Fruit fly (Drosophila melanogaster): ENCODE results near the gene Chsy.

Gene Chsy

DNA sequence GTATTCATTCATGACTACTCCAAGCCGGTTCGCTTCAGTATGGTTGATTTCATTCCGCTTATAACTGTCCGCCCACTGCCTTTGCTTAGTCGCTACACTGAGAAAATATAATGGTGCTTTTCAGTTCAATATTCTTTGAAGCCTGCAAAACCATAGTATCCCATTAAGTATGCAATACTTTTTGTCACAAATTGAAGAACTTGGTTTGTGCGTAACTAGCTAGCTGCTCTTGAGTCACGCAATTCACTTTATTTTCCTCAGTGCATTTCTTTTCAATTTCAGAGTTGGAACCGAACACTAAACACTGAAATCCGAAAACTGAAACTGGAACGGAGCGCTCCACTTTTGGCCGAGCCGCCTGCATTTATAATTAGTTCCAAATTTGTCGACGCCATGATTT is 6.4 kb upstream of the Chsy start (continued):
- TF ChIP-seq hbn (GFP tag; IDR thresholded peaks at IDR 0.05; ENCODE audit: partially characterized antibody) (no peak), CG12071 (GFP tag; optimal IDR thresholded peaks at IDR 0.05) (peak; percentile 55), CG15514 (GFP tag; optimal IDR thresholded peaks at IDR 0.05) (peak; percentile 30), hkb (optimal IDR thresholded peaks at IDR 0.05) (no peak), hkb (GFP tag; IDR thresholded peaks at IDR 0.05) (peak; percentile 63; the same call in 1 of the 2 replicates), Hmx (GFP tag; optimal IDR thresholded peaks at IDR 0.05) (no peak), ham (GFP tag; IDR thresholded peaks at IDR 0.05) (0 out of 2 replicates have a peak, but pooled peaks have one; percentile 12), CG8089 (GFP tag; optimal IDR thresholded peaks at IDR 0.05) (peak; percentile 39), GATAe (GFP tag; conservative IDR thresholded peaks at IDR 0.05) (no peak), CG8290 (GFP tag; optimal IDR thresholded peaks at IDR 0.05) (no peak), CG8290 (tag; optimal IDR thresholded peaks at IDR 0.05) (peak in 1 of 2 experiments; percentile 78), nerfin-1 (tag; optimal IDR thresholded peaks at IDR 0.05) (peak; percentile 27), wek (GFP tag; optimal IDR thresholded peaks at IDR 0.05) (peak; percentile 3), az2 (GFP tag; optimal IDR thresholded peaks at IDR 0.05) (peak; percentile 54), repo (GFP tag; optimal IDR thresholded peaks at IDR 0.05) (peak; percentile 47), gcm (GFP tag; optimal IDR thresholded peaks at IDR 0.05) (peak; percentile 33), amos (GFP tag; IDR thresholded peaks at IDR 0.05; ENCODE audit: partially characterized antibody) (no peak), CG11695 (GFP tag; IDR thresholded peaks at IDR 0.05) (peak; percentile 52; the same call in 1 of the 3 replicates), CG17361 (GFP tag; IDR thresholded peaks at IDR 0.05) (peak; percentile 53; the same call in 2 of the 3 replicates), Vsx1 (GFP tag; optimal IDR thresholded peaks at IDR 0.05) (no peak), CG7963 (GFP tag; IDR thresholded peaks at IDR 0.05; ENCODE audit: partially characterized antibody) (no peak), CG7372 (GFP tag; IDR thresholded peaks at IDR 0.05) (peak; percentile 67; the same call in 1 of the 2 replicates), CG3847 (GFP tag; IDR thresholded peaks at IDR 0.05) (peak; percentile 42; the same call in 1 of the 2 replicates), ssp (GFP tag; IDR thresholded peaks at IDR 0.05) (peak; percentile 37; the same call in 1 of the 2 replicates), MTF-1 (GFP tag; optimal IDR thresholded peaks at IDR 0.05; ENCODE audit: borderline replicate concordance) (peak; percentile 36), luna (GFP tag; optimal IDR thresholded peaks at IDR 0.05) (no peak), sisA (GFP tag; IDR thresholded peaks at IDR 0.05) (peak; percentile 61), CG30431 (GFP tag; optimal IDR thresholded peaks at IDR 0.05) (peak; percentile 27), Ravus (GFP tag; IDR thresholded peaks at IDR 0.05) (no peak), Abd-B (GFP tag; optimal IDR thresholded peaks at IDR 0.05) (peak; percentile 47), CG7987 (GFP tag; optimal IDR thresholded peaks at IDR 0.05) (no peak), B-H2 (GFP tag; optimal IDR thresholded peaks at IDR 0.05) (no peak), slbo (GFP tag; IDR thresholded peaks at IDR 0.05) (peak; percentile 77), Fer1 (GFP tag; optimal IDR thresholded peaks at IDR 0.05) (peak; percentile 61), Dp (GFP tag; optimal IDR thresholded peaks at IDR 0.05) (no peak), Dfd (GFP tag; optimal IDR thresholded peaks at IDR 0.05) (no peak), eyg (GFP tag; optimal IDR thresholded peaks at IDR 0.05) (no peak), br (optimal IDR thresholded peaks at IDR 0.05) (no peak), CG1647 (GFP tag; optimal IDR thresholded peaks at IDR 0.05) (peak; percentile 29), ci (GFP tag; IDR thresholded peaks at IDR 0.05) (peak; percentile 74; the same call in 2 of the 3 replicates), Jarid2 (GFP tag; optimal IDR thresholded peaks at IDR 0.05) (peak; percentile 26), CG6254 (GFP tag; optimal IDR thresholded peaks at IDR 0.05) (no peak), CG30403 (GFP tag; optimal IDR thresholded peaks at IDR 0.05) (peak; percentile 47), CG17829 (tag; optimal IDR thresholded peaks at IDR 0.05) (peak; percentile 48), cas (GFP tag; IDR thresholded peaks at IDR 0.05) (peak; percentile 30; the same call in 1 of the 2 replicates), Neu2 (GFP tag; optimal IDR thresholded peaks at IDR 0.05; ENCODE audit: borderline replicate concordance) (no peak), CG17186 (GFP tag; optimal IDR thresholded peaks at IDR 0.05) (no peak), seq (GFP tag; IDR thresholded peaks at IDR 0.05) (0 out of 2 replicates have a peak, but pooled peaks have one; percentile 21), sd (tag; optimal IDR thresholded peaks at IDR 0.05) (no peak), BtbVII (GFP tag; optimal IDR thresholded peaks at IDR 0.05) (peak; percentile 29), dysf (GFP tag; IDR thresholded peaks at IDR 0.05) (peak; percentile 79)

Measured in whole organism, embryonic.